Fruit fly (Drosophila melanogaster) whole organism, adult: ENCODE data around the gene CG13609.

Experiments used
- CG14711 ChIP-seq: fragments of 200-800 bp; sonication (Bioruptor generic); optimal IDR thresholded peaks from 2 replicates; lab custom pipeline; 2018; ENCODE audit warnings: missing biosample characterization, mild to moderate bottlenecking, missing genetic modification characterization, moderate library complexity
- CG33017 ChIP-seq: fragments of 200-800 bp; sonication (Bioruptor generic); optimal IDR thresholded peaks from 2 replicates; lab custom pipeline; 2018; ENCODE audit warnings: missing biosample characterization, mild to moderate bottlenecking, missing genetic modification characterization, moderate library complexity
- CG5204 ChIP-seq: fragments of 200-800 bp; sonication (Bioruptor generic); optimal IDR thresholded peaks from 2 replicates; lab custom pipeline; 2016; ENCODE audit warnings: missing biosample characterization, missing genetic modification characterization
- CG7045 ChIP-seq: fragments of 200-800 bp; sonication (Bioruptor generic); optimal IDR thresholded peaks from 2 replicates; lab custom pipeline; 2017; ENCODE audit warnings: missing biosample characterization, mild to moderate bottlenecking, missing genetic modification characterization
- CG7101 ChIP-seq: fragments of 200-800 bp; sonication (Bioruptor generic); optimal IDR thresholded peaks from 2 replicates; lab custom pipeline; 2018; ENCODE audit warnings: missing biosample characterization, mild to moderate bottlenecking, missing genetic modification characterization, moderate library complexity
- Clk ChIP-seq: fragments of 200-800 bp; sonication (Bioruptor generic); optimal IDR thresholded peaks from 2 replicates; lab custom pipeline; 2017; ENCODE audit warnings: missing biosample characterization, missing genetic modification characterization
- Hr96 ChIP-seq: fragments of 200-800 bp; sonication (Bioruptor generic); optimal IDR thresholded peaks from 2 replicates; lab custom pipeline; 2016; ENCODE audit warnings: missing biosample characterization, missing genetic modification characterization
- Mnt ChIP-seq: fragments of 200-800 bp; sonication (Bioruptor generic); optimal IDR thresholded peaks from 2 replicates; lab custom pipeline; 2016; ENCODE audit warnings: missing biosample characterization, mild to moderate bottlenecking, missing genetic modification characterization
- cnc ChIP-seq, 2 experiments: fragments of >200 bp; optimal IDR thresholded peaks; 2 replicates each; lab custom pipeline; 2017
- kay ChIP-seq: fragments of 200-800 bp; sonication (Bioruptor generic); peaks from one replicate; lab custom pipeline; 2016; ENCODE audit warnings: missing biosample characterization, missing genetic modification characterization, borderline replicate concordance
- ovo ChIP-seq: fragments of 200-800 bp; sonication (Bioruptor generic); optimal IDR thresholded peaks from 2 replicates; lab custom pipeline; 2016; ENCODE audit warnings: missing biosample characterization, missing genetic modification characterization
- pad ChIP-seq: fragments of 200-800 bp; sonication (Bioruptor generic); optimal IDR thresholded peaks from 3 replicates; lab custom pipeline; 2017; ENCODE audit warnings: missing biosample characterization, missing genetic modification characterization, mild to moderate bottlenecking, moderate library complexity, missing genetic modification reagents
- tj ChIP-seq: fragments of 200-800 bp; sonication (Bioruptor generic); optimal IDR thresholded peaks from 3 replicates; lab custom pipeline; 2017; ENCODE audit warnings: missing biosample characterization, mild to moderate bottlenecking, missing genetic modification characterization, moderate library complexity
- toe ChIP-seq: fragments of 200-800 bp; sonication (Bioruptor generic); optimal IDR thresholded peaks from 2 replicates; lab custom pipeline; 2016; ENCODE audit warnings: missing biosample characterization, missing genetic modification characterization

- no peak for TF ChIP-seq CG33017 (tag; lab: Kevin White, UChicago)
- TF ChIP-seq cnc (optimal IDR thresholded peaks at IDR 0.05; lab: Kevin White, UChicago), result no peak
- no peak for TF ChIP-seq Hr96 (GFP tag; lab: Kevin White, UChicago)
- TF ChIP-seq CG14711 (tag; lab: Kevin White, UChicago), result no peak
- no peak for TF ChIP-seq pad
- TF ChIP-seq CG7045 (GFP tag; lab: Kevin White, UChicago), result no peak
- no peak for TF ChIP-seq toe (GFP tag; lab: Kevin White, UChicago)
- no peak for TF ChIP-seq ovo
- no peak for TF ChIP-seq Clk (GFP tag; lab: Kevin White, UChicago)
- TF ChIP-seq CG7101 (tag; lab: Kevin White, UChicago), result no peak
- TF ChIP-seq Mnt (GFP tag; lab: Kevin White, UChicago), result no peak
- TF ChIP-seq tj (GFP tag; lab: Kevin White, UChicago), result no peak
- TF ChIP-seq CG5204, result no peak
- no peak for TF ChIP-seq kay (GFP tag; lab: Kevin White, UChicago)
Measured at dm6 chr3R:24202723-24203122, 24.1 kb upstream of the CG13609 start.
